Fruit fly (Drosophila melanogaster) S2 (cell line): ENCODE measurements around the gene CG2540.

Source experiments
- CG8478 ChIP-seq: fragments of >200 bp; optimal IDR thresholded peaks from 2 replicates; lab custom pipeline; 2018
- CTCF ChIP-seq, 2 experiments: fragments of >200 bp; optimal IDR thresholded peaks; 2 replicates each; lab custom pipeline; 2018

Gene CG2540

DNA sequence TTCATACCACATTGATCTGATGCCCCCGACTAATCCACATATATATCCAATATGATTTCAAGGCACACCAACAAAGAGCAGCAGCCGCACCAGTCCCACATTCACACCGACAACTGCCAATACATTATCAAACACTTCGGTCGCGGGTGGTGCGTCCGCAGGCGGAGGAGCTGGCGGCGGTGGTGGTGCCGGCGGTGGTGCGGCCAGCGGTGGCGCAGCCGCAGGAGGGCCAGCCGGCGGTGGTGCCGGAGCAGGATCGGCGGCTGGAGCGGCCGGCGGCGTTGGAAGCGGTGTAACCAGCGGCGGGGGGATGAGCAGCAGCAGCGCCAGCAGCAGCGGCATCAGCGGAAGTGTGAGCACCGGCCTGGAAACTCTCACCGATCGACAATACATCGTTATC lies 21.9 kb downstream of the CG2540 start:
- TF ChIP-seq CTCF (optimal IDR thresholded peaks at IDR 0.05; lab: Kevin White, UChicago) (no peak), CG8478 (no peak)

DNA sequence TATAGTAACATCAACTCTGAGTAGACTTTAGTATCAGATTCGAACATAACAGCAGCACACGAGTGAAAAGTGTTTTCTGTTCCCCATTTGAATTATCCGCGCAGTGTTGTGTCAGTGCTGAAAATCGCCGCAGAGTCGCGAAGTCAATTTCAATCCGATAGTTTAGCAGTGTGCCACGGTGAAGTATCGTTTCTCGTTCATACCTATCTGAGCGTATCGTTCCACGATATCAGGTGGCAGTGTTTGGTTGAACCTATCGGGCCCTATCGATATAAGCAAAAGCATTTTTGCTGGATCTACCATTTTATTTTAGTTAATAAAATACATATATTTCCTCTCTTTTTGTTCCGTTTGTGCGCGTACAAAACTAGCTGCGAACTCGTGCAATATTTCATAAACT lies 23.9 kb downstream of the CG2540 start, which contains the start of gene CkIalpha:
CkIalpha (plus strand) TSS at position 53 of the 400 bp plus-strand sequence.
- TF ChIP-seq CTCF (optimal IDR thresholded peaks at IDR 0.05; lab: Kevin White, UChicago) (peak; percentile 9 to 47), CG8478 (no peak)

DNA sequence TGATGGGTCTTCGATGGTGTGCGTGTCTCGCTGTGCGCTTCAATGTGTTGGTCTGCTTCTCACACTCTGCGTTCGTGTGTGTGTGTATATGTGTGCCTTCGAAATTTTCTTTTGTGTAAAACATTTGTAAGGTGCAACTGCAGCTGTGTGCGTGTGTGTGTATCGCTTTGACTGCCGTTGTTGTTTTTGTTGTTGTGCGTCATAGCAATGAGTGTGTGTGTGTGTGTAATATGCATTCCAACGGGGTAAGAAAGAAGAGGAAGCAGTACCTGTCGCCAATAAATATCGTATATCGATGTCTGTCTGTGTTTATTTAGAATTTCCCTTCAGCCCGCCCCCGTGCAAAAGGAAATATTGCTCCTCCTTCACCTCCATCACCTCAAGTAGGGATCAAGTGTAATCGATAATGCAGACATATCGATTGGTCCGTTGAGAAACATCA lies 24.6 kb downstream of the CG2540 start:
- TF ChIP-seq CTCF (optimal IDR thresholded peaks at IDR 0.05; lab: Kevin White, UChicago), result no peak
- TF ChIP-seq CG8478, result no peak

DNA sequence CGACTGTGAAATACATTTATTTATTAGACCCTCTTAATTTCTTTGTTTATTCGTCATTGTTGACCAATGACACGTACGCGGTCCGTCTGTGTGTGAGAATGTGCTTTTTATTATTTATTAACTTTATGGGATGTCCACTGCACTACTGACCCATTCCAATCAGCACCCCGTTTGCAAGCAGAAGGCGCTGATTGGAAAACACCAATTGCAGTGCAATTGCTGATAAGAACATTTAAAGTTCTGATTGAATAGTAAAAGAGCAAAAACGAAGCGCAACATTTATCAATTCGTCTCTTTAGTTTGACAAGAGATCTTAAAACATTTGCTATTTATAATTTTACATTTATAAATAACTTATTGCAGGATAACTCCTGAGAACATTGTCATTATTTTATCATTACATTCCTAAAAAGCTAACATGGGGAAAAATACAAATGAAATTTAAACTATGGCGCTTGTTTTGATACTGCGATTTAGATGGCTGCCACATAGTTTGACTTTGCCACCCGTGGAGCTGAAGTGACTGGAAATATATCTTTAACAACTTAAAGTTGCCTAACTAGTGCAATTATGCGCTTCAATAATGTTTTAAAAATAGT lies 28.8 kb downstream of the CG2540 start:
- TF ChIP-seq CG8478, result no peak
- no peak for TF ChIP-seq CTCF (optimal IDR thresholded peaks at IDR 0.05; lab: Kevin White, UChicago)

DNA sequence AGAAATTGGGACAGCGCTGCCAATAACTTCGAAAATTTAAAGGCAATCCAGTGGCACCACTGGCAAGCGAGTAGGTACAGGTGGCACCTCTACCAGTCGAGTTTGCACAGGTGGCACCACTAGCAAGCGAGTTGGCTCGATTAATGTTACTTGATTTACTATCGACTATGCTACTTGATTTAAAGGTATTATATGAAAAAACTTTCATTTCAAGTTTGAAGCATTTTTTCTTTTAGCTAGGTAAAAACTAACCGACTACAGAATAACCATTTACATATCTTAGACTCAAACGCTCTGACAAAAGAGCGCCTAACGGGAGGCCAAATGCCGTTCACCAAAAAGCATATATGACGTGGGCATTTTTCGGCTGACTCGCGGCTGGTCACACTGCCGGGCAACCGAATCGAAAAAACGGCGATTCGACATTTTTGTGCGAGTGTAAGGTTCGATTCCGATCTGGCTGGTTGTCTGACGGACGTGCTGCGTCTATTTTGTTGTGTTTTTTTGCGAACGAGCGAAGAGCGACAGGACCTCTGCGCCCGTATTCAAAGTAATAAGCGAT lies 29.4 kb downstream of the CG2540 start, which contains the start of gene Tis11:
Tis11 (plus strand) TSS at position 417 of the 562 bp plus-strand sequence.
- peak; percentile 72 to 78 for TF ChIP-seq CTCF (optimal IDR thresholded peaks at IDR 0.05; lab: Kevin White, UChicago)
- TF ChIP-seq CG8478, result no peak

DNA sequence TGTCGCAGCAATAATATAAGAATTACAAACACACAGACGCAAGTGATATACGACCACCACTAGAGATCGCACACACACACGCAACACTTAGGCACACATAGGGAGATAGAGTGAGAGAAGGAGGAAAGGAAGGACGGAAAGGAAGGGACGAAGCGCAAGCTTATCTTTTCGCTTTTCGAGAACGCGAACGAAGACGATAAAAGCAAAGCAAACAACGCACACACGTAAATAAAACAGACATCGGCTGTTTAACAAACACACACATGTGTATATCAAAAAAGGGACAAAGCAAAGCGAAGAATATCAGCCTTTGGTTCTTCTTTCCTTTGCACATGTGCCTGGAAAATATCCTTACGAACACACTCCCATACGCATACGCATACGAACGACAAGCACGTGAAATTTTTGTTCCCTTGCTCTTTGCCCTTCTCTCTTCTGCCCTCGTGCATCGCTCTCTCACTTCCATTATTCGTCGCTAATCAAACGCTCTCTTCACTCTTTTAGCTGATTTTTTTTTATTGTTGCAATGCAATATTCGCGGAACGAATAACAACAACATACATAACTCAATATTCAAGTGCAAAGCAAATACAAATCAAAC lies 30.5 kb downstream of the CG2540 start:
- TF ChIP-seq CG8478 (no peak), CTCF (optimal IDR thresholded peaks at IDR 0.05; lab: Kevin White, UChicago) (no peak)

DNA sequence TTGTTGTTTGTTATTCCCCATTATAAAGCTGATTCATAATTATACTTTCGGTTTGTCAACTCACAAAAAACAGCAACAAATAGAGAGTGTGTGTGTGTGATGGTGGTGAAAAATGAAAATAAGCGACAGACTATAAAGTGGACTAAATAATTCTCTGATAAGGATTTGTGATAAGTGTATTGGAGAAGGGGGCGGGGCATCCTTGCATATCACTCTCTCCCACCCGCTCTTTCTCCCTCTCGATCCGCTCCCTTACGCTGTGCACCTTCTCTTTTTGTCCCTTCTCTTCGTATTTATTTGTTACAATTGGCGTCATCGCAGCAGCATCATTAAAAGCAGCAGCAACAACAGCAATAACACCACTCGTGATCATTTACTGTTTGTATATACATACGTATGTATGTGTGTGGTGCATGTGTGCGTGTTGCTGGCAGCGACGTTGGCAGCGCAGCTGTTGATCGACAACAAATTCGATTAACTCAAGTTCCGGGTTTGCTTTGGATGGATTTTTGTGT lies 31.8 kb downstream of the CG2540 start:
- TF ChIP-seq CG8478, result no peak
- TF ChIP-seq CTCF (optimal IDR thresholded peaks at IDR 0.05; lab: Kevin White, UChicago), result no peak

DNA sequence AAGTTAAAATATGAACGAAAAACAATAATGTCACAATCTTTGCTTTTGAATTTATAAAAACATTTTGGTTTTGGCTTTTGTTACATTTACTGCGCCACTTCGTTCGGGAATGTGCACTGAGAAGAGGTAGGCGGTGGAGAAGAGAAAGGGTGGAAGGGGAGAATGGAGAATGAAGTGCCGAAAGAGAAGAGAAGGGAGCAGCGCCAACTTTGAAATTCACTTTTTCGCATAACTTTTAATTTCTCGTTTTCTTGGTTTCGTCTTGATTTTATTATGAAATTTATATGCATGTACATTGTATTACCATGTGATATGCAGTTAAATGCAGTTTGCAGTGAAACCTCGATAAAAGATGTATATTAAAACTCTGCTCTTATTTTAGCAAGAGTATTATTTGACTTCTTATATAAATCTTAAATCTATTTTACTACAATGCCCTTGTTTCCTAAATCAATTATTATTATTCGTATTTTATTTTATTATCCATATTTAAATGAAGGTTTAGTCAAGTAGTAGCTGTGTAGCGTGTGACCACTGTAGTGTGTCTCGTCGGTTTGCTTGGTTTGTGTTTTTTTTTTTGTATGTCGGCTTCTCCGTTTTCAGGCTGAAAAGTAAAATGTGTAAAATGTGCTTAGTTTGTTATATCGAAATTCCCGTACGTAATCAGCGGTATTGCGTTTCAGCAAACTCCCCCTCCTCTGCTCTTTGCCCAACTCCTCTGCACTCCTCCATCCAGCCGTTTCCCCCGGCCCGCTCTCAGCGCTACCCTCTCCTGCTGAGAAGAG lies 33.2 kb downstream of the CG2540 start:
- TF ChIP-seq CG8478, result no peak
- TF ChIP-seq CTCF (optimal IDR thresholded peaks at IDR 0.05; lab: Kevin White, UChicago), result no peak

DNA sequence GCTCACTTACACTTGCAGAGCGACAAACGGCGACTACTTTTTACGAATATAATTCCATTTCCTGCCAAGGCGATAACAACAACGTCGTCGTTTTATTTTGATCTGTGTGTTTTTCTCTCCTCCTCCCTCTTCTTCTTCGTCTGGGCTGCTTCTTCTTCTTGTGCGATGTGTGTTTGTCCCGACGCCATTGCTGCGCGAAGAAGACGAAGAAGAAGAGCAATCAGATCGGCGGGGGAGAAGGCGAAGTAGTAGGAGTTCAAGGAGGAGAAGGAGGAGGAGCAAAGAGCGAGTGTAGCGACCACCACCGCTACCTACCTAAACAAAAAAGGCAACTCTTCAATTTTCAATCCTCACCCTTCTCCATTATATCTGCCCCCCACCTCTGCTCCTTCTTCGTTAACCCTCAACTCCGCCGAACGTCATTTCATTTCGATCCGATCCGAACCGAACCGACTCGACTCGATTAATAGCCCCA lies 33.8 kb downstream of the CG2540 start:
- TF ChIP-seq CG8478, result no peak
- no peak for TF ChIP-seq CTCF (optimal IDR thresholded peaks at IDR 0.05; lab: Kevin White, UChicago)

DNA sequence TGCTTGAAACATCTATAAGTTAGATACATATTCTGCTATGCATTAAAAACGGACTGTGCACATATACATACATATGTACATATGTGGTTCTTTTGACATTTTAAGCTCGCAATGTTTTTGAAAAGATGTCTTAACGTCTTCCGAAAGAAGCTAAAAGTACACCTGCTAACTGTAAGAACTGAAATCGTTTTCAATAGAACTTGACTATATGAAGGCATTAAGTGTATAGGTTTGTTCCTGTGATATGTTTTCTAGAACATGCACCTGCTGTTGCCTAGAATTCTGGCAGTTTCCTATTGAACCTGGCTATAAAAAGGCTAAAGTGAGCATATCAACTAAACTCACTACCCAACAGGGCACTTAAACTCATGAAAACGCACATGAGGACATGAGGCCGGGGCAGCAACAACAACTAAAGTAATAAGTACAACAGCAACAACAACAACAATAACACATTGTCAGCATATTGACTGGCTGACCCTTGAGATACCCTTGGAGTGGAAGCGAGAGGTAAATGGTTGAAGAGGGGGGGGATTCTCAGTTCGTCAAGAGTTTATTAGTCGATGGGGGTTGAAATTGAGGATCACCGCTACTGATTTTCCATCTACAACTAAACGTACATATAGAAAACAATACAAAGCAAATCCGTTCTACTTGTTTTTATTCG lies 34.6 kb downstream of the CG2540 start:
- TF ChIP-seq CTCF (optimal IDR thresholded peaks at IDR 0.05; lab: Kevin White, UChicago) (no peak), CG8478 (no peak)

DNA sequence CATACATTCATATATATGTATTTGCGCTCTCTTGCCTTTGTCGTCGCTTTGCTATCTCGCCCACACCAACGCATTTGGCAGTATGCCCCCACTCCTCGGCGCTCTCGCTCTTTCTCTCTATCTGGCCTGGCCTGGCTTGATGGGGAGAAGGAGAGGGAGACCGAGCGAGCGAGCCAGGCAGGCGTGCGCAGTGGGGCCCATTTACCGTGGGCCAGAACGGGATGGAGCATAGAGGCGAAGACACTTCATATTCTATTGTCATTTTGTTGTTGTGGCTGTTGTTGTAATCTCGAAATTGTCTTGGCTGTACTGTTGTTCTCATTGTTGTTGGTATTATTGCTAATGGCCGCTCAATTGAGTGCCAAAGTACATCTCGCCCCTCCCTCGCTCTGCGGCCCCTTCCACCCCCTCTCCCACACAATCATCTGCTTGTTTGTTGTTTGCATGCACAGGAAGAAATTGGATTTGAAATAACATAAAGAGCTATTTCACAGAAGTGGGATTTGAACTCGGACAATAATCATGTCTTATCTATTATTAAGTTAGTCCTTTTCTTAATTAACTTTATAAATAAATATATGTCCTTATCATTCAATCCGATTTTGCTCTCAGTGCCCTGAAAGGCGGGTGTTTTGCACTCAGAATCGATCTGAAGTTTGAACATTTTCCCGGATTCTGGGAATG lies 35.6 kb downstream of the CG2540 start:
- peak; percentile 81 for TF ChIP-seq CG8478
- TF ChIP-seq CTCF (optimal IDR thresholded peaks at IDR 0.05; lab: Kevin White, UChicago), result no peak

DNA sequence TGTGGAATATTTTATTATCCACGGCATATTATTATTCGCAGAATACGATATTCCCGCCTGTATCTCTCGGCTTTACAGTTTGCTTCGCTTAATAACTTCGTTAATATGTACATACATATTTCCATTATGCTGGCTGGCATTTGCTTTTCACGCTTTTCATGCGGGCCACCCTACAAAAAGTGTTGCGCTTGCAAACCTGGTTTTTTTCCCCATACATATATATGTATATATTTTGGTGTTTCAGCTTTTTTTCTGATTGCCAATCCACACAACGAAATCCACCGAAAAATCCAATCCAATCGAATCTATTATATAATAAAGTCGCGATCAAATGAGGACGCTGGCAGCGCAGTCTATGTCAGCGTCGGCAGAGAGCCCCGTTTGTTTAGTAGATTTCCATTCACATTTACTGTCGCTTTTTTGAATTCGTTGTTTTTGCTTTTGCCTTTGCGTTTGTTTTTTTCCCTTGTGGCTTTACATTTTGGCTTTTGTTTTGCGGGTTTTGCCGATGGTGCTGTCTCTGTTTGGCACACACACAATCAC lies 36.2 kb downstream of the CG2540 start:
- TF ChIP-seq CTCF (optimal IDR thresholded peaks at IDR 0.05; lab: Kevin White, UChicago) (no peak), CG8478 (no peak)

DNA sequence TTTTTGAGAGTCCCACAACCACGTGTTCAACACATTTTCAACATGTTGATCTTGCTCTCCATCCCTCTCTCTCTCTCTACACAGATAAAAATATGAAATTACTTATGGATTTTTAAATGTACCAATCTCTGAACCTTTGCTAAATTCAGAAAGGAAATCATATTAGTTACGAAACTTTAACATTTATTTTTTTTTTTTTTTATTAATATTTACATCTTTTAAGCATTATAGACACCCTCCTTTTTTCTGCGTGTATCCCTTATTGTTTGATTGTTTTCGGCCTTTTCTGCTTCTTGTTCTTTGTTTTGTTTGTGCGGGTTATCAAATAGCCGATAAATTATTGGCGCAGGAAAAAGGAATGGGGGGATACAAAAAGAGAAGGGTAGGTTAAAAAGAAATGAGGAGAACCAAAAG lies 36.8 kb downstream of the CG2540 start:
- TF ChIP-seq CG8478, result no peak
- no peak for TF ChIP-seq CTCF (optimal IDR thresholded peaks at IDR 0.05; lab: Kevin White, UChicago)

DNA sequence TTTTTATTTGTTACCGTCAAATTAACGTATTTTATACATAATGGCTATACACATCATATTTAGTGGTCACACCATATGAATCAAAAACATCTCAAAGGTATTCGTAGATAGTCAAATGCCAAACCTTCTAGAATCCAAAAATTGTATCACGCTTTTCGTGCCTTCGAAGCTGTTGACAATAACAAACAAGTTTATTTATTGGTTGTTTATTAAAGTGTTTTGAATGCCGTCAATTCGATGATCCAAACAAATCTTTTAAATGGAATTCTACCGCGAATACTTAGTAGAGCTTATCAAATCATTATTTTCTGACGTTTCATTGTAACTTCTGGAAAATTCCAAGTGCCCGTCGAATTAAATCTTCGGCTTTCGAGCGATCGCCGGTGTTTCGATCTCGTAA lies 37.3 kb downstream of the CG2540 start:
- TF ChIP-seq CTCF (optimal IDR thresholded peaks at IDR 0.05; lab: Kevin White, UChicago) (no peak), CG8478 (no peak)
